Fruit fly (Drosophila melanogaster) whole organism, embryonic: ENCODE measurements around the gene CG31551.

Experiments
- Atf6 ChIP-seq: fragments of 200-800 bp; sonication (Bioruptor generic); IDR thresholded peaks from 2 replicates; pipeline ENCODE4 v1.3.6; 2022; ENCODE audit warnings: missing biosample characterization, missing genetic modification characterization
- CG10543 ChIP-seq: fragments of 200-800 bp; sonication (Bioruptor generic); optimal IDR thresholded peaks from 3 replicates; lab custom pipeline; 2017; ENCODE audit warnings: missing biosample characterization, mild to moderate bottlenecking, missing genetic modification characterization, moderate library complexity
- CG10959 ChIP-seq: fragments of 200-800 bp; sonication (Bioruptor generic); IDR thresholded peaks from 2 replicates; pipeline ENCODE4 v1.3.6; 2022; ENCODE audit warnings: missing biosample characterization, missing genetic modification characterization
- CG11456 ChIP-seq: fragments of 200-800 bp; sonication (Bioruptor generic); IDR thresholded peaks from 3 replicates; pipeline ENCODE4 v1.3.6; 2022; ENCODE audit warnings: missing biosample characterization, missing genetic modification characterization
- CG11560 ChIP-seq: fragments of 200-800 bp; sonication (Bioruptor generic); IDR thresholded peaks from 3 replicates; pipeline ENCODE4 v1.3.6; 2022; ENCODE audit warnings: missing biosample characterization, missing genetic modification characterization
- CG12744 ChIP-seq: fragments of 200-800 bp; sonication (Bioruptor generic); optimal IDR thresholded peaks from 2 replicates; lab custom pipeline; 2016; ENCODE audit warnings: missing biosample characterization, missing genetic modification characterization
- CG13296 ChIP-seq: fragments of 200-800 bp; sonication (Bioruptor generic); optimal IDR thresholded peaks from 3 replicates; lab custom pipeline; 2018; ENCODE audit warnings: missing biosample characterization, mild to moderate bottlenecking, missing genetic modification characterization
- CG14014 ChIP-seq: fragments of 200-800 bp; sonication (Bioruptor generic); IDR thresholded peaks from 2 replicates; pipeline ENCODE4 v1.3.6; 2022; ENCODE audit warnings: missing biosample characterization, missing genetic modification characterization
- CG14860 ChIP-seq: fragments of 200-800 bp; sonication (Bioruptor generic); IDR thresholded peaks from 3 replicates; pipeline ENCODE4 v1.3.6; 2022; ENCODE audit warnings: missing biosample characterization, missing genetic modification characterization; ENCODE audit not compliant: partially characterized antibody
- CG15479 ChIP-seq: fragments of 200-800 bp; sonication (Bioruptor generic); optimal IDR thresholded peaks from 3 replicates; lab custom pipeline; 2019; ENCODE audit warnings: missing biosample characterization, mild to moderate bottlenecking, missing genetic modification characterization, moderate library complexity
- CG1603 ChIP-seq: fragments of 200-800 bp; sonication (Bioruptor generic); optimal IDR thresholded peaks from 2 replicates; lab custom pipeline; 2019; ENCODE audit warnings: missing biosample characterization, mild to moderate bottlenecking, missing genetic modification characterization, moderate library complexity
- CG2116 ChIP-seq: fragments of 200-800 bp; sonication (Bioruptor generic); optimal IDR thresholded peaks from 3 replicates; lab custom pipeline; 2018; ENCODE audit warnings: missing biosample characterization, mild to moderate bottlenecking, missing genetic modification characterization
- CG2202 ChIP-seq: fragments of 200-800 bp; sonication (Bioruptor generic); optimal IDR thresholded peaks from 2 replicates; lab custom pipeline; 2018; ENCODE audit warnings: missing biosample characterization, mild to moderate bottlenecking, missing genetic modification characterization
- CG2678 ChIP-seq: fragments of 200-800 bp; sonication (Bioruptor generic); optimal IDR thresholded peaks from 3 replicates; lab custom pipeline; 2019; ENCODE audit warnings: missing biosample characterization, mild to moderate bottlenecking, missing genetic modification characterization, moderate library complexity
- CG31441 ChIP-seq: fragments of 200-800 bp; sonication (Bioruptor generic); IDR thresholded peaks from 2 replicates; pipeline ENCODE4 v1.3.6; 2022; ENCODE audit warnings: missing biosample characterization, missing genetic modification characterization
- CG34376 ChIP-seq: fragments of 200-800 bp; sonication (Bioruptor generic); optimal IDR thresholded peaks from 2 replicates; lab custom pipeline; 2018; ENCODE audit warnings: missing biosample characterization, mild to moderate bottlenecking, missing genetic modification characterization
- CG5245 ChIP-seq: fragments of 200-800 bp; sonication (Bioruptor generic); optimal IDR thresholded peaks from 3 replicates; lab custom pipeline; 2016; ENCODE audit warnings: missing biosample characterization, missing genetic modification characterization
- CG6272 ChIP-seq: fragments of 200-800 bp; sonication (Bioruptor generic); IDR thresholded peaks from 2 replicates; pipeline ENCODE4 v1.3.6; 2022; ENCODE audit warnings: missing biosample characterization, missing genetic modification characterization
- CG7357 ChIP-seq: fragments of 200-800 bp; sonication (Bioruptor generic); IDR thresholded peaks from 3 replicates; pipeline ENCODE4 v1.3.6; 2022; ENCODE audit warnings: missing biosample characterization, missing genetic modification characterization
- CG7372 ChIP-seq: fragments of 200-800 bp; sonication (Bioruptor generic); IDR thresholded peaks from 2 replicates; pipeline ENCODE4 v1.3.6; 2022; ENCODE audit warnings: missing biosample characterization, missing genetic modification characterization
- Chrac-16 ChIP-seq: fragments of 200-800 bp; sonication (Bioruptor generic); optimal IDR thresholded peaks from 3 replicates; lab custom pipeline; 2016; ENCODE audit warnings: missing biosample characterization, missing genetic modification characterization
- CoRest ChIP-seq: fragments of 200-800 bp; sonication (Bioruptor generic); optimal IDR thresholded peaks from 3 replicates; lab custom pipeline; 2018; ENCODE audit warnings: missing biosample characterization, mild to moderate bottlenecking, missing genetic modification characterization, moderate library complexity
- E2f1 ChIP-seq: fragments of 200-800 bp; sonication (Bioruptor generic); IDR thresholded peaks from 2 replicates; pipeline ENCODE4 v1.3.6; 2022; ENCODE audit warnings: missing biosample characterization, missing genetic modification characterization
- Fer2 ChIP-seq: fragments of 200-800 bp; sonication (Bioruptor generic); optimal IDR thresholded peaks from 2 replicates; lab custom pipeline; 2018; ENCODE audit warnings: missing biosample characterization, mild to moderate bottlenecking, missing genetic modification characterization, moderate library complexity
- Hand ChIP-seq: fragments of 200-800 bp; sonication (Bioruptor generic); optimal IDR thresholded peaks from 2 replicates; lab custom pipeline; 2017; ENCODE audit warnings: mild to moderate bottlenecking, missing biosample characterization, missing genetic modification reagents, missing genetic modification characterization
- Hr51 ChIP-seq, 2 experiments: fragments of 200-800 bp; sonication (Bioruptor generic); optimal IDR thresholded peaks; 2 replicates in 1 of 2; 3 replicates in 1 of 2; lab custom pipeline; 2016 to 2018; ENCODE audit warnings: missing biosample characterization in 2 of 2, missing genetic modification characterization in 2 of 2, mild to moderate bottlenecking in 1 of 2, moderate library complexity in 1 of 2
- Oli ChIP-seq: fragments of 200-800 bp; sonication (Bioruptor generic); optimal IDR thresholded peaks from 2 replicates; lab custom pipeline; 2018; ENCODE audit warnings: missing biosample characterization, mild to moderate bottlenecking, missing genetic modification characterization, moderate library complexity
- PHDP ChIP-seq: fragments of 200-800 bp; sonication (Bioruptor generic); optimal IDR thresholded peaks from 3 replicates; lab custom pipeline; 2018; ENCODE audit warnings: missing biosample characterization, mild to moderate bottlenecking, missing genetic modification characterization, moderate library complexity
- Tbp ChIP-seq: fragments of >200 bp; optimal IDR thresholded peaks from 2 replicates; lab custom pipeline; 2018; ENCODE audit warnings: missing biosample characterization, missing genetic modification characterization
- Usf ChIP-seq: fragments of 200-800 bp; sonication (Bioruptor generic); optimal IDR thresholded peaks from 2 replicates; lab custom pipeline; 2017; ENCODE audit warnings: missing genotype, missing biosample characterization, missing genetic modification characterization
- bab2 ChIP-seq: fragments of 200-800 bp; sonication (Bioruptor generic); optimal IDR thresholded peaks from 2 replicates; lab custom pipeline; 2016; ENCODE audit warnings: missing biosample characterization, missing genetic modification characterization
- bigmax ChIP-seq: fragments of 200-800 bp; sonication (Bioruptor generic); optimal IDR thresholded peaks from 2 replicates; lab custom pipeline; 2018; ENCODE audit warnings: missing biosample characterization, mild to moderate bottlenecking, missing genetic modification characterization
- bsh ChIP-seq, 2 experiments: fragments of 200-800 bp; sonication (Bioruptor generic); optimal IDR thresholded peaks; 2 replicates each; lab custom pipeline; 2017 to 2018; ENCODE audit warnings: mild to moderate bottlenecking in 2 of 2, missing biosample characterization in 2 of 2, missing genetic modification characterization in 2 of 2, moderate library complexity in 1 of 2
- dimm ChIP-seq: fragments of 200-800 bp; sonication (Bioruptor generic); IDR thresholded peaks from 2 replicates; pipeline ENCODE4 v1.3.6; 2022; ENCODE audit warnings: missing biosample characterization, missing genetic modification characterization
- dmrt99B ChIP-seq: fragments of 200-800 bp; sonication (Bioruptor generic); optimal IDR thresholded peaks from 2 replicates; lab custom pipeline; 2018; ENCODE audit warnings: missing biosample characterization, mild to moderate bottlenecking, missing genetic modification characterization, moderate library complexity
- emc ChIP-seq: fragments of 200-800 bp; sonication (Bioruptor generic); optimal IDR thresholded peaks from 2 replicates; lab custom pipeline; 2016; ENCODE audit warnings: missing biosample characterization, missing genetic modification characterization
- fd102C ChIP-seq: fragments of 200-800 bp; sonication (Bioruptor generic); optimal IDR thresholded peaks from 2 replicates; lab custom pipeline; 2018; ENCODE audit warnings: missing biosample characterization, mild to moderate bottlenecking, missing genetic modification characterization, moderate library complexity
- kah ChIP-seq: fragments of 200-800 bp; sonication (Bioruptor generic); optimal IDR thresholded peaks from 2 replicates; lab custom pipeline; 2018; ENCODE audit warnings: missing biosample characterization, mild to moderate bottlenecking, missing genetic modification characterization
- luna ChIP-seq: fragments of 200-800 bp; sonication (Bioruptor generic); optimal IDR thresholded peaks from 2 replicates; lab custom pipeline; 2016; ENCODE audit warnings: missing biosample characterization, missing genetic modification characterization
- mam ChIP-seq: fragments of 200-800 bp; sonication (Bioruptor generic); optimal IDR thresholded peaks from 3 replicates; lab custom pipeline; 2016; ENCODE audit warnings: missing biosample characterization, missing genetic modification characterization
- pho ChIP-seq: fragments of 200-800 bp; sonication (Bioruptor generic); optimal IDR thresholded peaks from 2 replicates; lab custom pipeline; 2016; ENCODE audit warnings: missing biosample characterization, missing genetic modification characterization
- pum ChIP-seq: fragments of 200-800 bp; sonication (Bioruptor generic); optimal IDR thresholded peaks from 2 replicates; lab custom pipeline; 2016; ENCODE audit warnings: missing biosample characterization, missing genetic modification characterization
- scrt ChIP-seq: fragments of 200-800 bp; sonication (Bioruptor generic); optimal IDR thresholded peaks from 2 replicates; lab custom pipeline; 2018; ENCODE audit warnings: missing biosample characterization, mild to moderate bottlenecking, missing genetic modification characterization, moderate library complexity
- seq ChIP-seq: fragments of 200-800 bp; sonication (Bioruptor generic); IDR thresholded peaks from 2 replicates; pipeline ENCODE4 v1.3.6; 2022; ENCODE audit warnings: missing biosample characterization, missing genetic modification characterization
- sisA ChIP-seq: fragments of 200-800 bp; sonication (Bioruptor generic); IDR thresholded peaks from 2 replicates; pipeline ENCODE4 v1.3.6; 2022; ENCODE audit warnings: missing biosample characterization, missing genetic modification characterization
- tgo ChIP-seq: fragments of 200-800 bp; sonication (Bioruptor generic); IDR thresholded peaks from 3 replicates; pipeline ENCODE4 v1.3.6; 2022; ENCODE audit warnings: missing biosample characterization, missing genetic modification characterization
- tin ChIP-seq: fragments of 200-800 bp; sonication (Bioruptor generic); optimal IDR thresholded peaks from 3 replicates; lab custom pipeline; 2016; ENCODE audit warnings: missing biosample characterization, missing genetic modification characterization
- tna ChIP-seq: fragments of 200-800 bp; sonication (Bioruptor generic); IDR thresholded peaks from 2 replicates; pipeline ENCODE4 v1.3.6; 2022; ENCODE audit warnings: missing biosample characterization, missing genetic modification characterization; ENCODE audit not compliant: partially characterized antibody
- tx ChIP-seq: fragments of 200-800 bp; sonication (Bioruptor generic); optimal IDR thresholded peaks from 2 replicates; lab custom pipeline; 2016; ENCODE audit warnings: missing biosample characterization, missing genetic modification characterization
- wdn ChIP-seq: fragments of 200-800 bp; sonication (Bioruptor generic); IDR thresholded peaks from 2 replicates; pipeline ENCODE4 v1.3.6; 2022; ENCODE audit warnings: missing biosample characterization, missing genetic modification characterization
- zen ChIP-seq: fragments of 200-800 bp; sonication (Bioruptor generic); optimal IDR thresholded peaks from 3 replicates; lab custom pipeline; 2018; ENCODE audit warnings: missing biosample characterization, mild to moderate bottlenecking, missing genetic modification characterization, moderate library complexity

Gene CG31551

DNA sequence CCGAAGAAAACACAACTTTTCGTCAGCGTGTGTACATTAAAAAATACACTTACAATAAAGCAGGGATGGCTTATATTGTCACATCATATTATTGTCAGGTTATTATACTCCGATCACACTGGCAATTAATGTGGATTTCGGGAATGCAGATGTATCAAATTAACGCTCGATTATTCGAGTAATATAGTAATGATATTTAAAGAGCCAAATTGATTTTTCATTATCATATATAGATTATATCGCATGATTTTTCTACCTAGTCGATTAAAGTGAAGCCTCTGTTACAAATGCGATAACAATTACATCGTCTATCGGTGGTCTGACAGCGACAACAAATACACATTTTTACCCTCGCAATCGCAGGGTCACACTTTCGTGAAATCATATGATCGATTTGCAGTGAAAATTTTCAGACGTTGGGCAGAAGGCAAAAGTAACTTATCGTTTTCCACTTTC is 36.2 kb upstream of the CG31551 start, which contains the start of the genes noi and Vha26 (continued):
- TF ChIP-seq PHDP, result no peak
- TF ChIP-seq pho (GFP tag; lab: Kevin White, UChicago), result peak; percentile 26
- peak; percentile 76 for TF ChIP-seq zen (tag; lab: Kevin White, UChicago)
- TF ChIP-seq kah (GFP tag; lab: Kevin White, UChicago), result no peak
- TF ChIP-seq CoRest (tag; lab: Kevin White, UChicago), result no peak
- no peak for TF ChIP-seq wdn (GFP tag; lab: Robert Waterston, UW)
- TF ChIP-seq tx (GFP tag; lab: Kevin White, UChicago), result no peak
- TF ChIP-seq Tbp (GFP tag; lab: Kevin White, UChicago), result no peak
- TF ChIP-seq Oli, result no peak
- no peak for TF ChIP-seq CG34376 (GFP tag; lab: Kevin White, UChicago)
- peak; percentile 36; the same call in 1 of the 3 replicates for TF ChIP-seq CG14860
- TF ChIP-seq CG11560, result peak; percentile 40; the same call in 2 of the 3 replicates
- peak; percentile 85 for TF ChIP-seq CG1603 (tag; lab: Kevin White, UChicago)
- peak; percentile 21; the same call in 1 of the 2 replicates for TF ChIP-seq CG7372
- TF ChIP-seq CG2116 (GFP tag; lab: Kevin White, UChicago), result peak; percentile 76
- peak; percentile 39 for TF ChIP-seq tin (GFP tag; lab: Kevin White, UChicago)
- no peak for TF ChIP-seq Hand
- TF ChIP-seq Hr51 (GFP tag; optimal IDR thresholded peaks at IDR 0.05; lab: Kevin White, UChicago), result peak in 1 of 2 experiments; percentile 48
- TF ChIP-seq emc (GFP tag; lab: Kevin White, UChicago), result no peak
- TF ChIP-seq seq (GFP tag; lab: Robert Waterston, UW), result no peak
- TF ChIP-seq CG13296 (GFP tag; lab: Kevin White, UChicago), result peak; percentile 7
- TF ChIP-seq CG14014 (GFP tag; lab: Robert Waterston, UW), result no peak
- peak in 1 of 2 experiments; percentile 30 for TF ChIP-seq bsh (GFP tag; optimal IDR thresholded peaks at IDR 0.05; lab: Kevin White, UChicago)
- no peak for TF ChIP-seq Usf (GFP tag; lab: Kevin White, UChicago)
- TF ChIP-seq fd102C (GFP tag; lab: Kevin White, UChicago), result no peak
- no peak for TF ChIP-seq Atf6 (GFP tag; lab: Robert Waterston, UW)
- TF ChIP-seq luna (GFP tag; lab: Kevin White, UChicago), result no peak
- TF ChIP-seq scrt, result no peak
- TF ChIP-seq CG7357, result peak; percentile 98
- TF ChIP-seq CG6272, result no peak
- no peak for TF ChIP-seq CG5245
- TF ChIP-seq Chrac-16 (GFP tag; lab: Kevin White, UChicago), result no peak
- TF ChIP-seq CG10959 (GFP tag; lab: Robert Waterston, UW), result no peak
- TF ChIP-seq tgo (GFP tag; lab: Robert Waterston, UW), result no peak
- no peak for TF ChIP-seq dimm (GFP tag; lab: Robert Waterston, UW)
- no peak for TF ChIP-seq tna (GFP tag; lab: Robert Waterston, UW)
- no peak for TF ChIP-seq bigmax (GFP tag; lab: Kevin White, UChicago)
- peak; percentile 50 for TF ChIP-seq CG2202 (tag; lab: Kevin White, UChicago)
- TF ChIP-seq CG2678, result no peak
- peak; percentile 34 for TF ChIP-seq pum (GFP tag; lab: Kevin White, UChicago)
- TF ChIP-seq CG12744 (GFP tag; lab: Kevin White, UChicago), result peak; percentile 19
- peak; percentile 8 for TF ChIP-seq Fer2 (tag; lab: Kevin White, UChicago)
- no peak for TF ChIP-seq E2f1 (GFP tag; lab: Robert Waterston, UW)
- peak; percentile 10 for TF ChIP-seq bab2
- TF ChIP-seq sisA (GFP tag; lab: Robert Waterston, UW), result peak; percentile 31; the same call in 1 of the 2 replicates
- peak; percentile 65 for TF ChIP-seq mam (GFP tag; lab: Kevin White, UChicago)
- peak; percentile 44 for TF ChIP-seq CG10543 (GFP tag; lab: Kevin White, UChicago)
- no peak; the same call in 1 of the 2 replicates for TF ChIP-seq CG31441 (GFP tag; lab: Robert Waterston, UW)
- TF ChIP-seq CG11456 (GFP tag; lab: Robert Waterston, UW), result no peak
- TF ChIP-seq dmrt99B, result no peak
- no peak for TF ChIP-seq CG15479 (GFP tag; lab: Kevin White, UChicago)
